Worm (Caenorhabditis elegans) whole organism, early embryonic: Measurements from ENCODE around the gene ldh-1.

Experiments used
- B0310.2 ChIP-seq: sonication (generic microtip); optimal IDR thresholded peaks from 2 replicates; lab custom pipeline; 2016; ENCODE audit warnings: mild to moderate bottlenecking, missing genetic modification characterization, missing compliant biosample characterization
- F13C5.2 ChIP-seq: sonication (generic microtip); optimal IDR thresholded peaks from 2 replicates; lab custom pipeline; 2017; ENCODE audit warnings: mild to moderate bottlenecking, missing genetic modification characterization, inconsistent platforms, missing compliant biosample characterization
- ama-1 ChIP-seq: fragments of 150-350 bp; optimal IDR thresholded peaks from 2 replicates; lab custom pipeline; 2014
- ets-7 ChIP-seq: sonication (generic microtip); optimal IDR thresholded peaks from 2 replicates; lab custom pipeline; 2016; ENCODE audit warnings: missing genotype, missing genetic modification characterization, missing compliant biosample characterization
- hmg-4 ChIP-seq: fragments of 200-800 bp; sonication (Bioruptor generic); optimal IDR thresholded peaks from 2 replicates; lab custom pipeline; 2018; ENCODE audit warnings: mild to moderate bottlenecking, missing genetic modification characterization, missing compliant biosample characterization
- hnd-1 ChIP-seq: sonication (generic microtip); optimal IDR thresholded peaks from 2 replicates; lab custom pipeline; 2016; ENCODE audit warnings: missing genetic modification characterization, missing compliant biosample characterization
- tbx-11 ChIP-seq: fragments of 200-800 bp; sonication (Bioruptor generic); IDR thresholded peaks from 2 replicates; pipeline ENCODE4 v1.3.6; 2022; ENCODE audit warnings: missing genetic modification characterization, missing compliant biosample characterization
- tbx-37 ChIP-seq: fragments of 200-800 bp; sonication (Bioruptor generic); conservative IDR thresholded peaks from 2 replicates; pipeline ENCODE4 v1.3.6; 2022; ENCODE audit warnings: missing genetic modification reagents, missing genetic modification characterization, missing compliant biosample characterization

DNA sequence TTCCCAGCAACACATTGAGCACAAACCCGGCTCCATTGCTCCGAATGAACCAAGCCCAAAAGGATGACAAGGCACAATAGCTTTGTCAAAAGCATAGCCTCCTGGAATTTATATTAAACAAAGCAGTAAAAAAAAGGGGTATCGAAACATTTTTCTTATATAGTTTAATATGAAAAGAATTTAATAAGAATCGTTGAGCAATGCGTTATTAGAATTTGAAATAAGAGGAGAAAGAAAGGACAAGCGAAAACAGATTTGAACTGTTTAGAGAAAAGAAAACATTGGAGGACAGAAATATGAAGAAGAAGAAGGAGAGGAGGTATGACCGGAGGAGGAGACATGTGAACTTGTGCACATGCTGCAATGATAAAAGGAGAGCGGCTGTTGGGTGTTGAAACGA is 38.8 kb upstream of the ldh-1 start, which contains the start of gene C47D12.5:
- TF ChIP-seq hnd-1 (no peak), ets-7 (no peak), tbx-37 (GFP tag; lab: Robert Waterston, UW) (no peak), ama-1 (lab: Kevin White, UChicago) (no peak), F13C5.2 (tag; lab: Kevin White, UChicago) (no peak), tbx-11 (GFP tag; lab: Robert Waterston, UW) (no peak), hmg-4 (GFP tag; lab: Kevin White, UChicago) (no peak), B0310.2 (tag; lab: Kevin White, UChicago) (no peak)
